1 fruit fly cellular context compared by ENCODE assay signal in the genomic region with DNA sequence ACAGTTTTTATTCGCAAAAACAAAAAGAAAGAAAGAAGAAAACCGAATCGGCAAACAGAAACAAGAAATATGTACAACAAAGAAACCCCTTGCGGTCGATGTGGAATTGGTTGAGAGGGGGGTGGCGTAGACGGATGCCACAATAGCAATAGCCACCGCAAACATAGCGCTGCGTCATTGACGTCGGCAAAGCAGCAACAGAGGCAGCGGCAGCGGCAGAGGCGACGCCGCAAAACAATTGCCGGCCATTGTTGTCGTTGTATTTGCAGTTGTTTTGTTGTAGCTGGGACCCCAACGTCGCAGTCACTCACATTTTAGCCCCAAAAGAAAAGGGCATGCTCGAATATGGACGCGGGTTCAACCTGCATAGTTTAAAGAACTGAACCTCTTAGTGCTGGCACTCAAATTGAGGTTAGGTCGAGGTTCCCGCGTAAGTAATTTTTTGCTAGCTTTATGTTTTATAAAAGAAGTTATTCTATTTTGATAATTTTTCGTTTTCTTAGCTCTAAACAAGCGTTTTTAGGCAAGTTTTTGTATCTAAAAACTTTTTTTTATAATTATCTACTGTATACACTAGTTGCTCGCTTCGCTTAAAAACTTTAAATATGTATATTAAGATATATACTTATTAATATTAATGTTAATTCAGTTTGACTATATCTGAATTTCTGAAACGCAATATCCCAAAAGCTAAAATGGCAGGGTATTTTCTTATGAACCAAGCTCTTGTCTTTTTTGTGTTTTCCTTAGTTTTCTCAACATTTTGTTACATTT.
TF ChIP-seq lines count a peak whose summit lies in the region.

No protein-coding gene starts in this region.

TF ChIP-seq in whole organism, embryonic, 481 proteins besides CTCF, POLR2A, EP300 and RAD21 (continued from another document and continues in another):
- peak; percentile 83 for TF ChIP-seq Usf (GFP tag; optimal IDR thresholded peaks at IDR 0.05; lab: Kevin White, UChicago)
- peak; percentile 72; the same call in 1 of the 2 replicates for TF ChIP-seq CG10366 (GFP tag; IDR thresholded peaks at IDR 0.05; lab: Robert Waterston, UW)
- peak; percentile 71; the same call in 2 of the 3 replicates for TF ChIP-seq CG11093 (GFP tag; IDR thresholded peaks at IDR 0.05; lab: Robert Waterston, UW)
- TF ChIP-seq slbo (GFP tag; IDR thresholded peaks at IDR 0.05; lab: Robert Waterston, UW) = peak; percentile 93
- no peak for TF ChIP-seq tll (GFP tag; optimal IDR thresholded peaks at IDR 0.05; lab: Kevin White, UChicago)
- TF ChIP-seq CG7963 (GFP tag; IDR thresholded peaks at IDR 0.05; lab: Robert Waterston, UW; ENCODE audit: partially characterized antibody) = no peak
- peak; percentile 86 for TF ChIP-seq Ptx1 (GFP tag; IDR thresholded peaks at IDR 0.05; lab: Robert Waterston, UW)
- peak; percentile 50 for TF ChIP-seq CG17385 (GFP tag; optimal IDR thresholded peaks at IDR 0.05; lab: Kevin White, UChicago)
- no peak for TF ChIP-seq Lhr (GFP tag; optimal IDR thresholded peaks at IDR 0.05; lab: Kevin White, UChicago)
- TF ChIP-seq CG33213 (GFP tag; optimal IDR thresholded peaks at IDR 0.05; lab: Kevin White, UChicago) = no peak
- TF ChIP-seq CG13123 (GFP tag; optimal IDR thresholded peaks at IDR 0.05; lab: Kevin White, UChicago) = peak; percentile 28
- no peak for TF ChIP-seq tup (GFP tag; optimal IDR thresholded peaks at IDR 0.05; lab: Kevin White, UChicago)
- TF ChIP-seq Xrp1 (GFP tag; IDR thresholded peaks at IDR 0.05; lab: Robert Waterston, UW) = peak; percentile 63; the same call in 1 of the 2 replicates
- TF ChIP-seq HmgD (GFP tag; optimal IDR thresholded peaks at IDR 0.05; lab: Kevin White, UChicago) = no peak
- peak; percentile 82 for TF ChIP-seq NFAT (GFP tag; IDR thresholded peaks at IDR 0.05; lab: Robert Waterston, UW)
- TF ChIP-seq CG1647 (GFP tag; optimal IDR thresholded peaks at IDR 0.05; lab: Kevin White, UChicago) = peak; percentile 16
- TF ChIP-seq CG14014 (GFP tag; IDR thresholded peaks at IDR 0.05; lab: Robert Waterston, UW) = peak; percentile 75; the same call in 1 of the 2 replicates
- TF ChIP-seq CG18262 (tag; optimal IDR thresholded peaks at IDR 0.05; lab: Kevin White, UChicago) = peak; percentile 82
- peak; percentile 56 for TF ChIP-seq CG17829 (tag; optimal IDR thresholded peaks at IDR 0.05; lab: Kevin White, UChicago)
- peak; percentile 53 for TF ChIP-seq Six4 (GFP tag; optimal IDR thresholded peaks at IDR 0.05; lab: Kevin White, UChicago)
- 0 out of 2 replicates have a peak, but pooled peaks have one; percentile 20 for TF ChIP-seq peb (GFP tag; IDR thresholded peaks at IDR 0.05; lab: Robert Waterston, UW)
- TF ChIP-seq Med (GFP tag; lab: Kevin White, UChicago) = peak; percentile 91
- TF ChIP-seq lbe (GFP tag; optimal IDR thresholded peaks at IDR 0.05; lab: Kevin White, UChicago) = no peak
- TF ChIP-seq sima (GFP tag; optimal IDR thresholded peaks at IDR 0.05; lab: Kevin White, UChicago) = no peak
- no peak for TF ChIP-seq knrl (GFP tag; IDR thresholded peaks at IDR 0.05; lab: Robert Waterston, UW; ENCODE audit: partially characterized antibody)
- peak; percentile 75 for TF ChIP-seq CG7786 (GFP tag; optimal IDR thresholded peaks at IDR 0.05; lab: Kevin White, UChicago)
- TF ChIP-seq CG4730 (GFP tag; IDR thresholded peaks at IDR 0.05; lab: Robert Waterston, UW) = peak; percentile 67
- TF ChIP-seq Dfd (GFP tag; optimal IDR thresholded peaks at IDR 0.05; lab: Kevin White, UChicago) = no peak
- TF ChIP-seq ap (GFP tag; IDR thresholded peaks at IDR 0.05; lab: Robert Waterston, UW) = 0 out of 2 replicates have a peak, but pooled peaks have one; percentile 25
- TF ChIP-seq BEAF-32 (GFP tag; optimal IDR thresholded peaks at IDR 0.05; lab: Kevin White, UChicago) = no peak
- peak; percentile 72 for TF ChIP-seq row (GFP tag; IDR thresholded peaks at IDR 0.05; lab: Robert Waterston, UW)
- TF ChIP-seq CG8924 (tag; optimal IDR thresholded peaks at IDR 0.05; lab: Kevin White, UChicago) = peak; percentile 82
- peak; percentile 84 for TF ChIP-seq CG7839 (tag; optimal IDR thresholded peaks at IDR 0.05; lab: Kevin White, UChicago)
- TF ChIP-seq Xbp1 (GFP tag; optimal IDR thresholded peaks at IDR 0.05; lab: Kevin White, UChicago) = peak; percentile 80
- peak; percentile 6 for TF ChIP-seq trh (GFP tag; optimal IDR thresholded peaks at IDR 0.05; lab: Kevin White, UChicago)
- TF ChIP-seq Chrac-16 (GFP tag; optimal IDR thresholded peaks at IDR 0.05; lab: Kevin White, UChicago) = peak; percentile 66
- peak; percentile 92 for TF ChIP-seq bigmax (GFP tag; optimal IDR thresholded peaks at IDR 0.05; lab: Kevin White, UChicago)
- TF ChIP-seq dimm (GFP tag; IDR thresholded peaks at IDR 0.05; lab: Robert Waterston, UW) = no peak
- peak; percentile 84 for TF ChIP-seq zfh2 (GFP tag; optimal IDR thresholded peaks at IDR 0.05; lab: Kevin White, UChicago)
- peak; percentile 24 for TF ChIP-seq CG30020 (tag; optimal IDR thresholded peaks at IDR 0.05; lab: Kevin White, UChicago)
- no peak for TF ChIP-seq CG5245 (GFP tag; optimal IDR thresholded peaks at IDR 0.05; lab: Kevin White, UChicago)
- TF ChIP-seq fd102C (GFP tag; optimal IDR thresholded peaks at IDR 0.05; lab: Kevin White, UChicago) = no peak
- no peak for TF ChIP-seq CG11723 (GFP tag; optimal IDR thresholded peaks at IDR 0.05; lab: Kevin White, UChicago)
- peak; percentile 80 for TF ChIP-seq CG6689 (GFP tag; IDR thresholded peaks at IDR 0.05; lab: Robert Waterston, UW)
- peak; percentile 33 for TF ChIP-seq maf-S (GFP tag; optimal IDR thresholded peaks at IDR 0.05; lab: Kevin White, UChicago)
- TF ChIP-seq Vsx1 (GFP tag; optimal IDR thresholded peaks at IDR 0.05; lab: Kevin White, UChicago) = peak; percentile 69
- peak; percentile 91 for TF ChIP-seq CG10209 (GFP tag; optimal IDR thresholded peaks at IDR 0.05; lab: Kevin White, UChicago)
- TF ChIP-seq oc (tag; optimal IDR thresholded peaks at IDR 0.05; lab: Kevin White, UChicago) = peak; percentile 6
- peak; percentile 71 for TF ChIP-seq CG31441 (GFP tag; IDR thresholded peaks at IDR 0.05; lab: Robert Waterston, UW)
- TF ChIP-seq wor (GFP tag; IDR thresholded peaks at IDR 0.05; lab: Robert Waterston, UW) = peak; percentile 38
- TF ChIP-seq Pdp1 (GFP tag; optimal IDR thresholded peaks at IDR 0.05; lab: Kevin White, UChicago) = peak; percentile 17 to 64
- peak; percentile 18 for TF ChIP-seq crc (GFP tag; optimal IDR thresholded peaks at IDR 0.05; lab: Kevin White, UChicago)
- peak; percentile 76 for TF ChIP-seq CG2712 (tag; optimal IDR thresholded peaks at IDR 0.05; lab: Kevin White, UChicago)
- peak; percentile 51 for TF ChIP-seq CG17359 (tag; optimal IDR thresholded peaks at IDR 0.05; lab: Kevin White, UChicago)
- no peak for TF ChIP-seq HLH4C (GFP tag; IDR thresholded peaks at IDR 0.05; lab: Robert Waterston, UW; ENCODE audit: partially characterized antibody)
- no peak for TF ChIP-seq CG15011 (GFP tag; optimal IDR thresholded peaks at IDR 0.05; lab: Kevin White, UChicago)
- no peak for TF ChIP-seq trem (tag; optimal IDR thresholded peaks at IDR 0.05; lab: Kevin White, UChicago)
- TF ChIP-seq al (GFP tag; IDR thresholded peaks at IDR 0.05; lab: Robert Waterston, UW) = peak; percentile 84
- TF ChIP-seq ash1 (GFP tag; optimal IDR thresholded peaks at IDR 0.05; lab: Kevin White, UChicago) = no peak
- TF ChIP-seq Meics (GFP tag; optimal IDR thresholded peaks at IDR 0.05; lab: Kevin White, UChicago) = peak; percentile 92
- TF ChIP-seq Sin3A (optimal IDR thresholded peaks at IDR 0.05; lab: Kevin White, UChicago) = no peak
- no peak for TF ChIP-seq Dp (GFP tag; optimal IDR thresholded peaks at IDR 0.05; lab: Kevin White, UChicago)
- peak; percentile 30 for TF ChIP-seq Blimp-1 (GFP tag; optimal IDR thresholded peaks at IDR 0.05; lab: Kevin White, UChicago)
- TF ChIP-seq hkb (optimal IDR thresholded peaks at IDR 0.05; lab: Kevin White, UChicago) = no peak
- TF ChIP-seq hkb (GFP tag; IDR thresholded peaks at IDR 0.05; lab: Robert Waterston, UW) = peak; percentile 61
- TF ChIP-seq p53 (GFP tag; optimal IDR thresholded peaks at IDR 0.05; lab: Kevin White, UChicago) = no peak
- TF ChIP-seq sqz (GFP tag; optimal IDR thresholded peaks at IDR 0.05; lab: Kevin White, UChicago) = peak; percentile 55
- no peak for TF ChIP-seq chm (GFP tag; IDR thresholded peaks at IDR 0.05; lab: Robert Waterston, UW)
- no peak for TF ChIP-seq CG6254 (GFP tag; optimal IDR thresholded peaks at IDR 0.05; lab: Kevin White, UChicago)
- TF ChIP-seq Dip3 (GFP tag; optimal IDR thresholded peaks at IDR 0.05; lab: Kevin White, UChicago) = peak; percentile 75
- no peak for TF ChIP-seq CG34224 (GFP tag; IDR thresholded peaks at IDR 0.05; lab: Robert Waterston, UW; ENCODE audit: partially characterized antibody)
- peak; percentile 61 for TF ChIP-seq Sox102F (GFP tag; optimal IDR thresholded peaks at IDR 0.05; lab: Kevin White, UChicago)
- TF ChIP-seq dan (GFP tag; IDR thresholded peaks at IDR 0.05; lab: Robert Waterston, UW) = no peak
- no peak for TF ChIP-seq B-H2 (GFP tag; optimal IDR thresholded peaks at IDR 0.05; lab: Kevin White, UChicago)
- TF ChIP-seq CG6175 (GFP tag; IDR thresholded peaks at IDR 0.05; lab: Robert Waterston, UW) = peak; percentile 86; the same call in 2 of the 3 replicates
- no peak for TF ChIP-seq CG9797 (GFP tag; optimal IDR thresholded peaks at IDR 0.05; lab: Kevin White, UChicago)
- TF ChIP-seq CG11456 (GFP tag; IDR thresholded peaks at IDR 0.05; lab: Robert Waterston, UW) = peak; percentile 79
- peak; percentile 42 for TF ChIP-seq Nf-YC (tag; optimal IDR thresholded peaks at IDR 0.05; lab: Kevin White, UChicago)
- peak; percentile 50 for TF ChIP-seq odd (GFP tag; optimal IDR thresholded peaks at IDR 0.05; lab: Kevin White, UChicago)
- no peak for TF ChIP-seq Trl (optimal IDR thresholded peaks at IDR 0.05; lab: Kevin White, UChicago)
- TF ChIP-seq Trl (GFP tag; optimal IDR thresholded peaks at IDR 0.05; lab: Kevin White, UChicago) = no peak
- TF ChIP-seq Eip74EF (GFP tag; optimal IDR thresholded peaks at IDR 0.05; lab: Kevin White, UChicago) = no peak
- peak; percentile 66 for TF ChIP-seq ssp (GFP tag; IDR thresholded peaks at IDR 0.05; lab: Robert Waterston, UW)
- TF ChIP-seq tio (GFP tag; optimal IDR thresholded peaks at IDR 0.05; lab: Kevin White, UChicago) = peak; percentile 75
- TF ChIP-seq insv (GFP tag; optimal IDR thresholded peaks at IDR 0.05; lab: Kevin White, UChicago) = no peak
- peak; percentile 77 for TF ChIP-seq Dek (tag; optimal IDR thresholded peaks at IDR 0.05; lab: Kevin White, UChicago)
- TF ChIP-seq ci (GFP tag; IDR thresholded peaks at IDR 0.05; lab: Robert Waterston, UW) = peak; percentile 44; the same call in 2 of the 3 replicates
- peak; percentile 84 for TF ChIP-seq dysf (GFP tag; IDR thresholded peaks at IDR 0.05; lab: Robert Waterston, UW)
- peak; percentile 72 for TF ChIP-seq fu2 (GFP tag; optimal IDR thresholded peaks at IDR 0.05; lab: Kevin White, UChicago)
- TF ChIP-seq ab (GFP tag; optimal IDR thresholded peaks at IDR 0.05; lab: Kevin White, UChicago) = peak; percentile 59
- peak; percentile 65 for TF ChIP-seq CG32772 (GFP tag; IDR thresholded peaks at IDR 0.05; lab: Robert Waterston, UW)
- TF ChIP-seq CG14860 (GFP tag; IDR thresholded peaks at IDR 0.05; lab: Robert Waterston, UW; ENCODE audit: partially characterized antibody) = no peak
- peak; percentile 44 for TF ChIP-seq CG9876 (GFP tag; optimal IDR thresholded peaks at IDR 0.05; lab: Kevin White, UChicago)
- peak; percentile 31 for TF ChIP-seq CG12769 (tag; optimal IDR thresholded peaks at IDR 0.05; lab: Kevin White, UChicago)
- TF ChIP-seq CG8281 (tag; optimal IDR thresholded peaks at IDR 0.05; lab: Kevin White, UChicago) = no peak
- no peak for TF ChIP-seq disco-r (GFP tag; optimal IDR thresholded peaks at IDR 0.05; lab: Kevin White, UChicago)
- peak; percentile 35 for TF ChIP-seq Asciz (GFP tag; optimal IDR thresholded peaks at IDR 0.05; lab: Kevin White, UChicago)
- no peak for TF ChIP-seq fd64A (GFP tag; optimal IDR thresholded peaks at IDR 0.05; lab: Kevin White, UChicago)
- TF ChIP-seq CG1024 (GFP tag; IDR thresholded peaks at IDR 0.05; lab: Robert Waterston, UW) = no peak
- TF ChIP-seq CG11504 (tag; optimal IDR thresholded peaks at IDR 0.05; lab: Kevin White, UChicago) = peak; percentile 86
- TF ChIP-seq Ravus (GFP tag; IDR thresholded peaks at IDR 0.05; lab: Robert Waterston, UW) = no peak; the same call in 1 of the 2 replicates
- peak; percentile 51; the same call in 1 of the 2 replicates for TF ChIP-seq vvl (GFP tag; IDR thresholded peaks at IDR 0.05; lab: Robert Waterston, UW)
- 0 out of 2 replicates have a peak, but pooled peaks have one; percentile 25 for TF ChIP-seq CG10321 (GFP tag; IDR thresholded peaks at IDR 0.05; lab: Robert Waterston, UW)
- TF ChIP-seq ewg (GFP tag; optimal IDR thresholded peaks at IDR 0.05; lab: Kevin White, UChicago) = peak; percentile 41
- TF ChIP-seq CG2202 (tag; optimal IDR thresholded peaks at IDR 0.05; lab: Kevin White, UChicago) = no peak
- TF ChIP-seq fd96Cb (tag; optimal IDR thresholded peaks at IDR 0.05; lab: Kevin White, UChicago) = peak; percentile 71
- peak; percentile 9; the same call in 1 of the 2 replicates for TF ChIP-seq MBD-R2 (GFP tag; IDR thresholded peaks at IDR 0.05; lab: Robert Waterston, UW)
- no peak for TF ChIP-seq CG1529 (GFP tag; optimal IDR thresholded peaks at IDR 0.05; lab: Kevin White, UChicago)
- TF ChIP-seq Aef1 (GFP tag; IDR thresholded peaks at IDR 0.05; lab: Robert Waterston, UW) = peak; percentile 70
- no peak for TF ChIP-seq pita (GFP tag; optimal IDR thresholded peaks at IDR 0.05; lab: Kevin White, UChicago)
- peak; percentile 79 for TF ChIP-seq nmo (GFP tag; optimal IDR thresholded peaks at IDR 0.05; lab: Kevin White, UChicago)
- no peak for TF ChIP-seq usp (GFP tag; optimal IDR thresholded peaks at IDR 0.05; lab: Kevin White, UChicago)
- peak; percentile 48 for TF ChIP-seq CG10462 (GFP tag; optimal IDR thresholded peaks at IDR 0.05; lab: Kevin White, UChicago)
- TF ChIP-seq CG10543 (GFP tag; optimal IDR thresholded peaks at IDR 0.05; lab: Kevin White, UChicago) = no peak
- no peak for TF ChIP-seq mirr (GFP tag; optimal IDR thresholded peaks at IDR 0.05; lab: Kevin White, UChicago)
- peak; percentile 66 for TF ChIP-seq Rx (GFP tag; IDR thresholded peaks at IDR 0.05; lab: Robert Waterston, UW)
- TF ChIP-seq Spps (tag; optimal IDR thresholded peaks at IDR 0.05; lab: Kevin White, UChicago) = no peak
- no peak for TF ChIP-seq pros (GFP tag; optimal IDR thresholded peaks at IDR 0.05; lab: Kevin White, UChicago)
- no peak for TF ChIP-seq lov (optimal IDR thresholded peaks at IDR 0.05; lab: Kevin White, UChicago)
- TF ChIP-seq lov (GFP tag; IDR thresholded peaks at IDR 0.05; lab: Robert Waterston, UW) = no peak
- TF ChIP-seq CG13624 (GFP tag; optimal IDR thresholded peaks at IDR 0.05; lab: Kevin White, UChicago) = peak; percentile 40
- peak; percentile 25 for TF ChIP-seq ems (GFP tag; optimal IDR thresholded peaks at IDR 0.05; lab: Kevin White, UChicago)
- peak; percentile 1 for TF ChIP-seq CG31388 (GFP tag; optimal IDR thresholded peaks at IDR 0.05; lab: Kevin White, UChicago)
